Worm (Caenorhabditis elegans): ENCODE measurements around the gene Y54G2A.32.

ce11 chrIV:2770835-2771234 lies 32.9 kb upstream of the Y54G2A.32 start:
- TF ChIP-seq sox-4 (tag; optimal IDR thresholded peaks at IDR 0.05) (no peak), ama-1 (optimal IDR thresholded peaks at IDR 0.05) (peak; percentile 10), skn-1 (tag; optimal IDR thresholded peaks at IDR 0.05) (no peak), egl-27 (tag; optimal IDR thresholded peaks at IDR 0.05) (no peak), ztf-4 (tag; optimal IDR thresholded peaks at IDR 0.05) (no peak), blmp-1 (tag; optimal IDR thresholded peaks at IDR 0.05) (no peak), nhr-77 (tag; optimal IDR thresholded peaks at IDR 0.05) (no peak), elt-3 (tag; optimal IDR thresholded peaks at IDR 0.05) (no peak), aly-2 (tag; optimal IDR thresholded peaks at IDR 0.05) (no peak), lin-39 (tag; optimal IDR thresholded peaks at IDR 0.05) (no peak), lin-15B (tag; optimal IDR thresholded peaks at IDR 0.05) (no peak), nhr-76 (tag; optimal IDR thresholded peaks at IDR 0.05) (no peak), nhr-90 (tag; optimal IDR thresholded peaks at IDR 0.05; ENCODE audit: poor library complexity) (no peak)
